Fruit fly (Drosophila melanogaster): ENCODE measurements around the gene sw.

DNA sequence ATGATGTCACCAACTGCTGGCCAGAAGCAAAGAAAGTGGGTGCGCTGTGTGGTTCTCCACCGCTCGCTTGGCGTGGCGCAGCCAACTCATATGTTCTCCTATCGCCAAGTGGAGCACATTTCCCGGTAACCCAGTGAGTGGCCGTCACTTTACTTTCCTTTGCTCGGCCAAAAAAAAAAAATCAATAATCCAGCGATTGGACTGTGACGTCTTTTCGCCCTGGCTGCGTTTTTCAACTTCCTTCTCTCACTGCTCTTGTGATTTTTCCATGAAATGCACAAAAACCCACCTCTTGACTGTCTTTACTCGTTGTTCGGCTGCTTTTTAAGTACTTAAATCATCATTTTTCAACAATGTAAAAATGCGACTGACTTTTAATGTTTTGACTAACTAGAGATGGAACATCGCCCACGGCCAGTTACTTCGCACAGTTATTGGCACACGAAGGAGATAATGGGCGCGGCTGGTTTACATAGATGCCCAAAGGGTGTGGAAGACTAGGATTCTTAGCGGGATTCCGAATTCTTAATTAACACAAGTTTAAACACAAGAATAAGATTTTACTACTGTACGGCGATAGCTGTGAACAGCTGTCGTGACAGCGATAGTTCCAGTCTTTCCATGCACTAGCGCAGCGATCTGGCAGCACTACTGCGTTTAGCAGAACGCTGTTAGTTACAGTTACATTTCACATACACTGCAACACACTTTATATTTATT lies at the start of gene sw:
- TF ChIP-seq Bteb2 (GFP tag; optimal IDR thresholded peaks at IDR 0.05) (peak; percentile 10), CG17361 (GFP tag; IDR thresholded peaks at IDR 0.05) (peak; percentile 69), CG11398 (GFP tag; optimal IDR thresholded peaks at IDR 0.05) (no peak), CG1529 (GFP tag; optimal IDR thresholded peaks at IDR 0.05) (no peak), CG30431 (GFP tag; optimal IDR thresholded peaks at IDR 0.05) (peak; percentile 35), Lim3 (GFP tag; IDR thresholded peaks at IDR 0.05) (no peak), sr (GFP tag; IDR thresholded peaks at IDR 0.05) (no peak), CG14667 (GFP tag; IDR thresholded peaks at IDR 0.05) (peak; percentile 51; the same call in 1 of the 2 replicates), trem (tag; optimal IDR thresholded peaks at IDR 0.05) (peak; percentile 62)

All from whole organism, embryonic.